Fruit fly (Drosophila melanogaster) whole organism, wandering third instar larva: ENCODE measurements around the gene CG43064.

ENCODE experiments used
- CrebA ChIP-seq: fragments of 200-800 bp; sonication (Bioruptor generic); optimal IDR thresholded peaks from 2 replicates; lab custom pipeline; 2016; ENCODE audit warnings: missing biosample characterization, mild to moderate bottlenecking, missing genetic modification characterization, borderline replicate concordance
- Hnf4 ChIP-seq: fragments of 200-800 bp; sonication (Bioruptor generic); optimal IDR thresholded peaks from 2 replicates; lab custom pipeline; 2016; ENCODE audit warnings: missing biosample characterization, mild to moderate bottlenecking, missing genetic modification characterization
- br ChIP-seq: fragments of 200-800 bp; sonication (Bioruptor generic); optimal IDR thresholded peaks from 2 replicates; lab custom pipeline; 2016; ENCODE audit warnings: missing biosample characterization, missing genetic modification characterization
- h ChIP-seq: fragments of 200-800 bp; sonication (Bioruptor generic); optimal IDR thresholded peaks from 3 replicates; lab custom pipeline; 2016; ENCODE audit warnings: missing biosample characterization, mild to moderate bottlenecking, missing genetic modification characterization

dm6 chr3L:11822446-11823334 lies 13.8 kb downstream of the CG43064 start, which contains the start of gene RpL10Ab:
- TF ChIP-seq br (GFP tag; lab: Kevin White, UChicago) (peak; percentile 54), Hnf4 (GFP tag; lab: Kevin White, UChicago) (peak; percentile 71), h (GFP tag; lab: Kevin White, UChicago) (peak; percentile 67), CrebA (no peak)
